Worm (Caenorhabditis elegans) whole organism, L1 larva: Measurements from ENCODE around the gene srh-22.

Experiments used
- F16B12.6 ChIP-seq: fragments of 150-350 bp; optimal IDR thresholded peaks from 2 replicates; lab custom pipeline; 2014; ENCODE audit warnings: missing biosample characterization, missing genetic modification characterization
- alr-1 ChIP-seq: fragments of 200-800 bp; sonication (Bioruptor generic); optimal IDR thresholded peaks from 2 replicates; lab custom pipeline; 2018; ENCODE audit warnings: borderline replicate concordance, mild to moderate bottlenecking, missing genetic modification characterization, missing compliant biosample characterization
- blmp-1 ChIP-seq: fragments of 150-350 bp; optimal IDR thresholded peaks from 2 replicates; lab custom pipeline; 2014; ENCODE audit warnings: missing biosample characterization, missing genetic modification characterization
- ces-1 ChIP-seq: fragments of 150-350 bp; optimal IDR thresholded peaks from 2 replicates; lab custom pipeline; 2014; ENCODE audit warnings: missing biosample characterization, missing genetic modification reagents, missing genetic modification characterization
- dsc-1 ChIP-seq: sonication (generic microtip); optimal IDR thresholded peaks from 2 replicates; lab custom pipeline; 2016; ENCODE audit warnings: mild to moderate bottlenecking, missing genetic modification characterization, missing compliant biosample characterization
- efl-1 ChIP-seq, 4 experiments: fragments of 150-350 bp; optimal IDR thresholded peaks in 3 of 4; peaks in 1 of 4; 1 replicate in 1 of 4; 2 replicates in 3 of 4; lab custom pipeline; 2014; ENCODE audit warnings: missing biosample characterization in 2 of 4, missing genetic modification characterization in 2 of 4, missing genetic modification reagents in 2 of 4
- efl-3 ChIP-seq: fragments of 200-800 bp; sonication (Bioruptor generic); optimal IDR thresholded peaks from 2 replicates; lab custom pipeline; 2018; ENCODE audit warnings: mild to moderate bottlenecking, missing genetic modification characterization, missing compliant biosample characterization
- elt-2 ChIP-seq: sonication (generic microtip); optimal IDR thresholded peaks from 2 replicates; lab custom pipeline; 2016; ENCODE audit warnings: missing genetic modification characterization, mild to moderate bottlenecking, inconsistent platforms, missing compliant biosample characterization, missing genetic modification reagents
- elt-3 ChIP-seq, 6 experiments: fragments of 150-350 bp in 1 of 6; sonication (generic microtip); optimal IDR thresholded peaks; 2 replicates each; lab custom pipeline; 2017 to 2018; ENCODE audit warnings: missing biosample characterization in 6 of 6, missing genetic modification characterization in 6 of 6, inconsistent platforms in 1 of 6
- ets-5 ChIP-seq: fragments of 200-800 bp; sonication (Bioruptor generic); IDR thresholded peaks from 2 replicates; pipeline ENCODE4 v1.3.6; 2022; ENCODE audit warnings: missing genetic modification characterization, missing compliant biosample characterization
- fos-1 ChIP-seq: fragments of 150-350 bp; optimal IDR thresholded peaks from 2 replicates; lab custom pipeline; 2014; ENCODE audit warnings: missing biosample characterization, missing genetic modification characterization
- hpl-2 ChIP-seq: fragments of 150-350 bp; optimal IDR thresholded peaks from 2 replicates; lab custom pipeline; 2014; ENCODE audit warnings: missing biosample characterization, missing genetic modification reagents, missing genetic modification characterization
- irx-1 ChIP-seq: sonication (generic microtip); optimal IDR thresholded peaks from 2 replicates; lab custom pipeline; 2016; ENCODE audit warnings: missing genetic modification characterization, missing compliant biosample characterization
- isw-1 ChIP-seq: fragments of 200-800 bp; sonication (Bioruptor generic); IDR thresholded peaks from 2 replicates; pipeline ENCODE4 v1.3.6; 2022; ENCODE audit warnings: missing genetic modification characterization, missing compliant biosample characterization
- lin-14 ChIP-seq: fragments of 200-800 bp; sonication (Bioruptor generic); optimal IDR thresholded peaks from 2 replicates; lab custom pipeline; 2018; ENCODE audit warnings: mild to moderate bottlenecking, missing genetic modification characterization, moderate library complexity, missing compliant biosample characterization
- lin-15B ChIP-seq: fragments of 150-350 bp; sonication (generic microtip); optimal IDR thresholded peaks from 3 replicates; lab custom pipeline; 2014; ENCODE audit warnings: missing biosample characterization, missing genetic modification characterization
- lin-35 ChIP-seq, 2 experiments: fragments of 150-350 bp; optimal IDR thresholded peaks; 2 replicates each; lab custom pipeline; 2014; ENCODE audit warnings: missing biosample characterization in 2 of 2, missing genetic modification characterization in 2 of 2, missing genetic modification reagents in 2 of 2
- lsy-2 ChIP-seq, 2 experiments: fragments of 150-350 bp; optimal IDR thresholded peaks; 2 replicates each; lab custom pipeline; 2014; ENCODE audit warnings: missing biosample characterization in 2 of 2, missing genetic modification characterization in 2 of 2
- mdl-1 ChIP-seq, 2 experiments: fragments of 150-350 bp; optimal IDR thresholded peaks; 2 replicates each; lab custom pipeline; 2014 to 2017; ENCODE audit warnings: missing biosample characterization in 2 of 2, missing genetic modification characterization in 2 of 2, inconsistent platforms in 1 of 2
- mep-1 ChIP-seq: fragments of 150-350 bp; optimal IDR thresholded peaks from 2 replicates; lab custom pipeline; 2014; ENCODE audit warnings: missing biosample characterization, missing genetic modification characterization
- nhr-20 ChIP-seq: sonication (generic microtip); optimal IDR thresholded peaks from 2 replicates; lab custom pipeline; 2016; ENCODE audit warnings: mild to moderate bottlenecking, missing genetic modification characterization, missing compliant biosample characterization
- nhr-28 ChIP-seq: fragments of 150-350 bp; optimal IDR thresholded peaks from 2 replicates; lab custom pipeline; 2014; ENCODE audit warnings: missing biosample characterization, missing genetic modification characterization
- nhr-47 ChIP-seq: sonication (generic microtip); optimal IDR thresholded peaks from 2 replicates; lab custom pipeline; 2016; ENCODE audit warnings: mild to moderate bottlenecking, missing genetic modification characterization, moderate library complexity, missing compliant biosample characterization
- nhr-71 ChIP-seq: sonication (generic microtip); optimal IDR thresholded peaks from 2 replicates; lab custom pipeline; 2016; ENCODE audit warnings: mild to moderate bottlenecking, missing genetic modification characterization, moderate library complexity, missing compliant biosample characterization
- nhr-85 ChIP-seq: sonication (generic microtip); peaks from one replicate; lab custom pipeline; 2016; ENCODE audit warnings: missing genetic modification characterization, inconsistent platforms, missing compliant biosample characterization
- rnt-1 ChIP-seq: sonication (generic microtip); optimal IDR thresholded peaks from 2 replicates; lab custom pipeline; 2016; ENCODE audit warnings: mild to moderate bottlenecking, missing genetic modification characterization, moderate library complexity, missing compliant biosample characterization
- snpc-4 ChIP-seq: fragments of 150-350 bp; optimal IDR thresholded peaks from 2 replicates; lab custom pipeline; 2014; ENCODE audit warnings: missing biosample characterization, missing genetic modification characterization
- snu-23 ChIP-seq: sonication (generic microtip); optimal IDR thresholded peaks from 2 replicates; lab custom pipeline; 2016; ENCODE audit warnings: missing genetic modification characterization, missing compliant biosample characterization
- unc-30 ChIP-seq: sonication (generic microtip); optimal IDR thresholded peaks from 2 replicates; lab custom pipeline; 2017; ENCODE audit warnings: missing biosample characterization, missing genetic modification characterization
- unc-86 ChIP-seq: sonication (generic microtip); optimal IDR thresholded peaks from 2 replicates; lab custom pipeline; 2016; ENCODE audit warnings: missing genetic modification characterization, missing compliant biosample characterization
- zag-1 ChIP-seq: fragments of 150-350 bp; optimal IDR thresholded peaks from 2 replicates; lab custom pipeline; 2014; ENCODE audit warnings: missing biosample characterization, missing genetic modification characterization
- zip-4 ChIP-seq: fragments of 200-800 bp; sonication (Bioruptor generic); optimal IDR thresholded peaks from 2 replicates; lab custom pipeline; 2018; ENCODE audit warnings: mild to moderate bottlenecking, missing genetic modification characterization, moderate library complexity, missing compliant biosample characterization
- ztf-11 ChIP-seq, 2 experiments: sonication (generic microtip); optimal IDR thresholded peaks; 2 replicates each; lab custom pipeline; 2016 to 2017; ENCODE audit warnings: missing genetic modification characterization in 2 of 2, missing biosample characterization in 1 of 2, missing compliant biosample characterization in 1 of 2

Gene srh-22

ce11 chrV:4884490-4884889 is 37.6 kb upstream of the srh-22 start, which contains the start of gene T19H12.12:
T19H12.12 (plus strand) TSS chrV:4884790.
- no peak for TF ChIP-seq nhr-47 (tag; lab: Kevin White, UChicago)
- TF ChIP-seq mep-1: no peak
- no peak for TF ChIP-seq nhr-28 (tag; lab: Kevin White, UChicago)
- no peak for TF ChIP-seq rnt-1 (tag; lab: Kevin White, UChicago)

ce11 chrV:4885372-4885771 is 36.8 kb upstream of the srh-22 start, which contains the start of gene T19H12.3:
T19H12.3 (plus strand) TSS chrV:4885672.
- no peak for TF ChIP-seq alr-1 (tag; lab: Kevin White, UChicago)
- no peak for TF ChIP-seq isw-1 (GFP tag; lab: Robert Waterston, UW)
- no peak for TF ChIP-seq unc-30 (tag; lab: Kevin White, UChicago)
- no peak for TF ChIP-seq mdl-1 (tag; optimal IDR thresholded peaks at IDR 0.05; lab: Kevin White, UChicago)
- no peak for TF ChIP-seq dsc-1
- no peak for TF ChIP-seq zag-1
- TF ChIP-seq hpl-2 (GFP tag; lab: Kevin White, UChicago): no peak
- no peak for TF ChIP-seq fos-1 (tag; lab: Kevin White, UChicago)
- TF ChIP-seq ces-1 (GFP tag; lab: Kevin White, UChicago): no peak
- no peak for TF ChIP-seq lin-15B
- no peak for TF ChIP-seq ets-5 (GFP tag; lab: Robert Waterston, UW)
- TF ChIP-seq zip-4: no peak
- no peak for TF ChIP-seq unc-86 (tag; lab: Kevin White, UChicago)
- TF ChIP-seq irx-1 (tag; lab: Kevin White, UChicago): no peak

- no peak for TF ChIP-seq snpc-4 (tag; lab: Kevin White, UChicago)
- TF ChIP-seq hpl-2 (GFP tag; lab: Kevin White, UChicago): no peak
- TF ChIP-seq nhr-85 (tag; lab: Kevin White, UChicago): peak; percentile 74
- peak; percentile 52 for TF ChIP-seq nhr-20 (tag; lab: Kevin White, UChicago)
- TF ChIP-seq nhr-71 (tag; lab: Kevin White, UChicago): peak; percentile 48
- peak; percentile 26 for TF ChIP-seq snu-23 (GFP tag; lab: Kevin White, UChicago)
- TF ChIP-seq elt-3 (tag; optimal IDR thresholded peaks at IDR 0.05; lab: Kevin White, UChicago): peak in 2 of 6 experiments; percentile 10 to 37
- no peak for TF ChIP-seq efl-3 (GFP tag; lab: Kevin White, UChicago)
- peak in 1 of 2 experiments; percentile 34 for TF ChIP-seq lin-35 (GFP tag; optimal IDR thresholded peaks at IDR 0.05; lab: Kevin White, UChicago)
- peak; percentile 61 for TF ChIP-seq lin-14 (GFP tag; lab: Kevin White, UChicago)
- TF ChIP-seq efl-1 (optimal IDR thresholded peaks at IDR 0.05; lab: Kevin White, UChicago): no peak
- TF ChIP-seq efl-1 (GFP tag; optimal IDR thresholded peaks at IDR 0.05 in 1 of 2; lab: Kevin White, UChicago): no peak
- TF ChIP-seq elt-2 (tag; lab: Kevin White, UChicago): peak; percentile 49
Measured at ce11 chrV:4889477-4889876, 32.6 kb upstream of the srh-22 start, which contains the start of gene ugt-12. ugt-12 (minus strand) TSS chrV:4889629.

ce11 chrV:4889976-4890479 is 32.1 kb upstream of the srh-22 start, which contains the start of gene T19H12.2:
T19H12.2 (plus strand) TSS chrV:4890429.
- TF ChIP-seq ztf-11 (tag; optimal IDR thresholded peaks at IDR 0.05; lab: Kevin White, UChicago): no peak
- peak in 1 of 2 experiments; percentile 57 for TF ChIP-seq lsy-2 (tag; optimal IDR thresholded peaks at IDR 0.05; lab: Kevin White, UChicago)
- no peak for TF ChIP-seq F16B12.6 (tag; lab: Kevin White, UChicago)
- peak; percentile 22 for TF ChIP-seq blmp-1 (tag; lab: Kevin White, UChicago)

ce11 chrV:4890781-4891180 is 31.3 kb upstream of the srh-22 start:
- TF ChIP-seq snu-23 (GFP tag; lab: Kevin White, UChicago) (no peak), efl-1 (optimal IDR thresholded peaks at IDR 0.05; lab: Kevin White, UChicago) (no peak), efl-1 (GFP tag; optimal IDR thresholded peaks at IDR 0.05 in 1 of 2; lab: Kevin White, UChicago) (peak in 1 of 2 experiments; percentile 15)
